Fruit fly (Drosophila melanogaster) whole organism, embryonic: ENCODE results near the gene CG13949.
A peak's percentile ranks its signal among the peaks of the same experiment; 100 is the strongest.

Source experiments
- CG11695 ChIP-seq: fragments of 200-800 bp; sonication (Bioruptor generic); IDR thresholded peaks from 3 replicates; pipeline ENCODE4 v1.3.6; 2022; ENCODE audit warnings: missing biosample characterization, missing genetic modification characterization
- CG12299 ChIP-seq: fragments of 200-800 bp; sonication (Bioruptor generic); optimal IDR thresholded peaks from 2 replicates; lab custom pipeline; 2018; ENCODE audit warnings: missing biosample characterization, mild to moderate bottlenecking, missing genetic modification characterization
- CG15696 ChIP-seq: fragments of 200-800 bp; sonication (Bioruptor generic); optimal IDR thresholded peaks from 2 replicates; lab custom pipeline; 2019; ENCODE audit warnings: missing biosample characterization, mild to moderate bottlenecking, missing genetic modification characterization, moderate library complexity
- CG1602 ChIP-seq: fragments of 200-800 bp; sonication (Bioruptor generic); optimal IDR thresholded peaks from 3 replicates; lab custom pipeline; 2016; ENCODE audit warnings: missing biosample characterization, missing genetic modification characterization
- CG17186 ChIP-seq: fragments of 200-800 bp; sonication (Bioruptor generic); optimal IDR thresholded peaks from 3 replicates; lab custom pipeline; 2017; ENCODE audit warnings: missing biosample characterization, missing genetic modification reagents, missing genetic modification characterization
- CG17385 ChIP-seq: fragments of 200-800 bp; sonication (Bioruptor generic); optimal IDR thresholded peaks from 3 replicates; lab custom pipeline; 2018; ENCODE audit warnings: missing biosample characterization, mild to moderate bottlenecking, missing genetic modification characterization
- CG17612 ChIP-seq: fragments of 200-800 bp; sonication (Bioruptor generic); IDR thresholded peaks from 2 replicates; pipeline ENCODE4 v1.3.6; 2022; ENCODE audit warnings: missing biosample characterization, missing genetic modification characterization
- CG1792 ChIP-seq: fragments of 200-800 bp; sonication (Bioruptor generic); optimal IDR thresholded peaks from 2 replicates; lab custom pipeline; 2016; ENCODE audit warnings: missing biosample characterization, missing genetic modification characterization
- CG30020 ChIP-seq: fragments of 200-800 bp; optimal IDR thresholded peaks from 2 replicates; lab custom pipeline; 2019; ENCODE audit warnings: missing biosample characterization, mild to moderate bottlenecking, missing genetic modification characterization, moderate library complexity
- CG30431 ChIP-seq: fragments of 200-800 bp; sonication (Bioruptor generic); optimal IDR thresholded peaks from 2 replicates; lab custom pipeline; 2017; ENCODE audit warnings: missing biosample characterization, missing genetic modification characterization
- CG34422 ChIP-seq: fragments of 200-800 bp; sonication (Bioruptor generic); IDR thresholded peaks from 3 replicates; pipeline ENCODE4 v1.3.6; 2022; ENCODE audit warnings: missing biosample characterization, missing genetic modification characterization
- CG3838 ChIP-seq: fragments of 200-800 bp; sonication (Bioruptor generic); optimal IDR thresholded peaks from 3 replicates; lab custom pipeline; 2016; ENCODE audit warnings: missing biosample characterization, missing genetic modification characterization
- CG3847 ChIP-seq: fragments of 200-800 bp; sonication (Bioruptor generic); IDR thresholded peaks from 2 replicates; pipeline ENCODE4 v1.3.6; 2022; ENCODE audit warnings: missing biosample characterization, missing genetic modification characterization
- CG4617 ChIP-seq: fragments of 200-800 bp; sonication (Bioruptor generic); optimal IDR thresholded peaks from 3 replicates; lab custom pipeline; 2016; ENCODE audit warnings: missing biosample characterization, missing genetic modification characterization, borderline replicate concordance
- CG4730 ChIP-seq: fragments of 200-800 bp; sonication (Bioruptor generic); IDR thresholded peaks from 2 replicates; pipeline ENCODE4 v1.3.6; 2022; ENCODE audit warnings: missing biosample characterization, missing genetic modification characterization
- CG6175 ChIP-seq: fragments of 200-800 bp; sonication (Bioruptor generic); IDR thresholded peaks from 3 replicates; pipeline ENCODE4 v1.3.6; 2022; ENCODE audit warnings: missing biosample characterization, missing genetic modification characterization
- CG6683 ChIP-seq: fragments of 200-800 bp; sonication (Bioruptor generic); optimal IDR thresholded peaks from 2 replicates; lab custom pipeline; 2017; ENCODE audit warnings: missing biosample characterization, mild to moderate bottlenecking, missing genetic modification characterization, missing genetic modification reagents
- CG8765 ChIP-seq: fragments of 200-800 bp; sonication (Bioruptor generic); IDR thresholded peaks from 2 replicates; pipeline ENCODE4 v1.3.6; 2022; ENCODE audit warnings: missing biosample characterization, missing genetic modification characterization
- CG8944 ChIP-seq: fragments of 200-800 bp; sonication (Bioruptor generic); optimal IDR thresholded peaks from 3 replicates; lab custom pipeline; 2016; ENCODE audit warnings: missing biosample characterization, missing genetic modification characterization
- CG9876 ChIP-seq: fragments of 200-800 bp; sonication (Bioruptor generic); optimal IDR thresholded peaks from 2 replicates; lab custom pipeline; 2016; ENCODE audit warnings: missing biosample characterization, missing genetic modification characterization
- Dll ChIP-seq: fragments of 200-800 bp; sonication (Bioruptor generic); IDR thresholded peaks from 4 replicates; pipeline ENCODE4 v1.3.6; 2022; ENCODE audit warnings: missing biosample characterization, missing genetic modification characterization; ENCODE audit not compliant: partially characterized antibody
- Drgx ChIP-seq: fragments of 200-800 bp; sonication (Bioruptor generic); IDR thresholded peaks from 2 replicates; pipeline ENCODE4 v1.3.6; 2022; ENCODE audit warnings: missing biosample characterization, missing genetic modification characterization
- GATAe ChIP-seq: fragments of 200-800 bp; sonication (Bioruptor generic); conservative IDR thresholded peaks from 2 replicates; pipeline ENCODE4 v1.3.6; 2022; ENCODE audit warnings: missing biosample characterization, missing genetic modification characterization
- Hr78 ChIP-seq, 2 experiments: fragments of 200-800 bp in 1 of 2; fragments of >200 bp in 1 of 2; sonication (Bioruptor generic) in 1 of 2; optimal IDR thresholded peaks; 2 replicates each; lab custom pipeline; 2017 to 2019; ENCODE audit warnings: missing biosample characterization in 2 of 2, missing genetic modification characterization in 2 of 2, mild to moderate bottlenecking in 1 of 2, moderate library complexity in 1 of 2
- Max ChIP-seq: fragments of 200-800 bp; sonication (Bioruptor generic); optimal IDR thresholded peaks from 2 replicates; lab custom pipeline; 2016; ENCODE audit warnings: missing biosample characterization, mild to moderate bottlenecking, missing genetic modification characterization
- Med ChIP-seq: fragments of 200-800 bp; sonication (Bioruptor generic); peaks from one replicate; lab custom pipeline; 2016; ENCODE audit warnings: missing biosample characterization, missing genetic modification characterization, mild to moderate bottlenecking, inconsistent platforms, moderate library complexity
- Myb ChIP-seq: fragments of 200-800 bp; sonication (Bioruptor generic); optimal IDR thresholded peaks from 2 replicates; lab custom pipeline; 2016; ENCODE audit warnings: missing biosample characterization, missing genetic modification characterization
- Sox100B ChIP-seq: fragments of 200-800 bp; sonication (Bioruptor generic); optimal IDR thresholded peaks from 3 replicates; lab custom pipeline; 2018; ENCODE audit warnings: missing biosample characterization, mild to moderate bottlenecking, missing genetic modification characterization
- ase ChIP-seq: fragments of 200-800 bp; sonication (Bioruptor generic); IDR thresholded peaks from 3 replicates; pipeline ENCODE4 v1.3.6; 2022; ENCODE audit warnings: missing biosample characterization, missing genetic modification characterization
- chinmo ChIP-seq: fragments of 200-800 bp; sonication (Bioruptor generic); IDR thresholded peaks from 4 replicates; pipeline ENCODE4 v1.3.6; 2022; ENCODE audit warnings: missing biosample characterization, missing genetic modification characterization; ENCODE audit not compliant: partially characterized antibody
- ci ChIP-seq: fragments of 200-800 bp; sonication (Bioruptor generic); IDR thresholded peaks from 3 replicates; pipeline ENCODE4 v1.3.6; 2022; ENCODE audit warnings: missing biosample characterization, missing genetic modification characterization
- disco-r ChIP-seq: fragments of 200-800 bp; sonication (Bioruptor generic); optimal IDR thresholded peaks from 2 replicates; lab custom pipeline; 2016; ENCODE audit warnings: missing biosample characterization, missing genetic modification characterization
- eyg ChIP-seq: fragments of 200-800 bp; sonication (Bioruptor generic); optimal IDR thresholded peaks from 3 replicates; lab custom pipeline; 2016; ENCODE audit warnings: missing biosample characterization, missing genetic modification characterization
- gem ChIP-seq: fragments of 200-800 bp; sonication (Bioruptor generic); optimal IDR thresholded peaks from 2 replicates; lab custom pipeline; 2019; ENCODE audit warnings: missing biosample characterization, mild to moderate bottlenecking, missing genetic modification characterization, moderate library complexity
- hb ChIP-seq: fragments of 200-800 bp; sonication (Bioruptor generic); IDR thresholded peaks from 3 replicates; pipeline ENCODE4 v1.3.6; 2022; ENCODE audit warnings: missing biosample characterization, missing genetic modification characterization; ENCODE audit not compliant: partially characterized antibody
- jigr1 ChIP-seq: fragments of 200-800 bp; sonication (Bioruptor generic); IDR thresholded peaks from 3 replicates; pipeline ENCODE4 v1.3.6; 2022; ENCODE audit warnings: missing biosample characterization, missing genetic modification characterization
- luna ChIP-seq: fragments of 200-800 bp; sonication (Bioruptor generic); optimal IDR thresholded peaks from 2 replicates; lab custom pipeline; 2016; ENCODE audit warnings: missing biosample characterization, missing genetic modification characterization
- maf-S ChIP-seq: fragments of 200-800 bp; sonication (Bioruptor generic); optimal IDR thresholded peaks from 2 replicates; lab custom pipeline; 2016; ENCODE audit warnings: missing biosample characterization, missing genetic modification characterization
- nerfin-1 ChIP-seq: fragments of 200-800 bp; sonication (Bioruptor generic); optimal IDR thresholded peaks from 3 replicates; lab custom pipeline; 2019; ENCODE audit warnings: missing biosample characterization, mild to moderate bottlenecking, missing genetic modification characterization, moderate library complexity
- onecut ChIP-seq: fragments of 200-800 bp; sonication (Bioruptor generic); IDR thresholded peaks from 2 replicates; pipeline ENCODE4 v1.3.6; 2022; ENCODE audit warnings: missing biosample characterization, missing genetic modification characterization
- org-1 ChIP-seq: fragments of 200-800 bp; sonication (Bioruptor generic); optimal IDR thresholded peaks from 2 replicates; lab custom pipeline; 2017; ENCODE audit warnings: missing biosample characterization, missing genetic modification characterization
- pnt ChIP-seq: fragments of 200-800 bp; sonication (Bioruptor generic); optimal IDR thresholded peaks from 3 replicates; lab custom pipeline; 2016; ENCODE audit warnings: missing biosample characterization, missing genetic modification characterization
- prd ChIP-seq, 3 experiments: fragments of >200 bp in 2 of 3; fragments of 200-800 bp in 1 of 3; sonication (Bioruptor generic) in 1 of 3; optimal IDR thresholded peaks in 2 of 3; IDR thresholded peaks in 1 of 3; 2 replicates in 2 of 3; 3 replicates in 1 of 3; pipeline versions ENCODE4 v1.3.6 to Lab custom; 2017 to 2022; ENCODE audit warnings: missing biosample characterization in 1 of 3, missing genetic modification characterization in 1 of 3
- repo ChIP-seq: fragments of 200-800 bp; sonication (Bioruptor generic); optimal IDR thresholded peaks from 2 replicates; lab custom pipeline; 2016; ENCODE audit warnings: missing biosample characterization, missing genetic modification characterization
- schlank ChIP-seq: fragments of 200-800 bp; sonication (Bioruptor generic); optimal IDR thresholded peaks from 2 replicates; lab custom pipeline; 2018; ENCODE audit warnings: missing biosample characterization, mild to moderate bottlenecking, missing genetic modification characterization
- sob ChIP-seq: fragments of 200-800 bp; sonication (Bioruptor generic); IDR thresholded peaks from 2 replicates; pipeline ENCODE4 v1.3.6; 2022; ENCODE audit warnings: missing biosample characterization, missing genetic modification characterization
- stc ChIP-seq: fragments of 200-800 bp; sonication (Bioruptor generic); IDR thresholded peaks from 2 replicates; pipeline ENCODE4 v1.3.6; 2022; ENCODE audit warnings: missing biosample characterization, missing genetic modification characterization
- tin ChIP-seq: fragments of 200-800 bp; sonication (Bioruptor generic); optimal IDR thresholded peaks from 3 replicates; lab custom pipeline; 2016; ENCODE audit warnings: missing biosample characterization, missing genetic modification characterization
- tll ChIP-seq, 2 experiments: fragments of 200-800 bp in 1 of 2; fragments of >200 bp in 1 of 2; sonication (Bioruptor generic) in 1 of 2; optimal IDR thresholded peaks; 2 replicates each; lab custom pipeline; 2017 to 2019; ENCODE audit warnings: missing biosample characterization in 2 of 2, missing genetic modification characterization in 2 of 2, mild to moderate bottlenecking in 1 of 2, moderate library complexity in 1 of 2
- trem ChIP-seq: fragments of 200-800 bp; optimal IDR thresholded peaks from 3 replicates; lab custom pipeline; 2019; ENCODE audit warnings: missing biosample characterization, mild to moderate bottlenecking, missing genetic modification characterization, moderate library complexity
- zen2 ChIP-seq: fragments of 200-800 bp; sonication (Bioruptor generic); IDR thresholded peaks from 3 replicates; pipeline ENCODE4 v1.3.6; 2022; ENCODE audit warnings: missing biosample characterization, missing genetic modification characterization; ENCODE audit not compliant: partially characterized antibody

CG13949 gene

DNA sequence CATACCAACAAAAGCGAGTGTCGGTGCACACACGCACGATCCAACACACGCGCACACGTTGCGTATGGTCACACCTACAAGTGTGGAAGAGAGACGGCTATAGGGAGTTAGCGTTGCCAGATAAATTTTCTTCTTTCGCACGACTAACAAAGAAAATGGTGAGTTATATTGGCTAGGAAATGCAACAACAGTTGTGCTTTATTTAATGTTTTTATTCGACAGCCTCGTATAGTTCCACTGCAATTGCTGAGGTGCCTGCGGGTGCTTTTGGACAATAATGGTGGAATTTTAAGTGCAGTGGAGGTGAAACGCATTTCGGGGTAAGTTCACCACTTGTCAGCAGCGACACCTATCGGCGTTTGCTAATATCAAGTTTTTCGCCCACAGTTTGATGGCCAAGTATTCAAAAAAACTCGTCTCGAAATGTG is 16.3 kb downstream of the CG13949 start (continued):
- TF ChIP-seq zen2 = no peak
- no peak for TF ChIP-seq CG6683 (GFP tag; lab: Kevin White, UChicago)
- no peak for TF ChIP-seq CG11695 (GFP tag; lab: Robert Waterston, UW)
- TF ChIP-seq Hr78 (GFP tag; optimal IDR thresholded peaks at IDR 0.05; lab: Kevin White, UChicago) = no peak
- TF ChIP-seq Myb (GFP tag; lab: Kevin White, UChicago) = peak; percentile 38
- no peak for TF ChIP-seq pnt (GFP tag; lab: Kevin White, UChicago)
- peak; percentile 50; the same call in 1 of the 3 replicates for TF ChIP-seq CG34422 (GFP tag; lab: Robert Waterston, UW)
- TF ChIP-seq jigr1 (GFP tag; lab: Robert Waterston, UW) = no peak
- no peak for TF ChIP-seq repo (GFP tag; lab: Kevin White, UChicago)
- no peak for TF ChIP-seq ci (GFP tag; lab: Robert Waterston, UW)
- TF ChIP-seq ase (GFP tag; lab: Robert Waterston, UW) = no peak
- no peak for TF ChIP-seq maf-S (GFP tag; lab: Kevin White, UChicago)
- TF ChIP-seq CG3838 = no peak
- TF ChIP-seq gem (tag; lab: Kevin White, UChicago) = no peak
- TF ChIP-seq CG9876 (GFP tag; lab: Kevin White, UChicago) = no peak
- no peak for TF ChIP-seq tin (GFP tag; lab: Kevin White, UChicago)
- peak; percentile 73 for TF ChIP-seq CG3847 (GFP tag; lab: Robert Waterston, UW)
- no peak for TF ChIP-seq CG1792 (GFP tag; lab: Kevin White, UChicago)
- no peak for TF ChIP-seq Dll
- TF ChIP-seq CG8765 = no peak
- no peak for TF ChIP-seq stc (GFP tag; lab: Robert Waterston, UW)
- no peak for TF ChIP-seq CG12299 (tag; lab: Kevin White, UChicago)
- no peak for TF ChIP-seq Drgx (GFP tag; lab: Robert Waterston, UW)
- TF ChIP-seq sob (GFP tag; lab: Robert Waterston, UW) = peak; percentile 50
- TF ChIP-seq CG4617 (GFP tag; lab: Kevin White, UChicago) = peak; percentile 80
- TF ChIP-seq Max = no peak
- no peak for TF ChIP-seq trem
- no peak for TF ChIP-seq chinmo (GFP tag; lab: Robert Waterston, UW)
- TF ChIP-seq CG8944 (GFP tag; lab: Kevin White, UChicago) = no peak
- no peak for TF ChIP-seq GATAe (GFP tag; lab: Robert Waterston, UW)
- no peak for TF ChIP-seq CG15696 (tag; lab: Kevin White, UChicago)
- no peak for TF ChIP-seq CG1602 (GFP tag; lab: Kevin White, UChicago)
- peak; percentile 86 for TF ChIP-seq Med (GFP tag; lab: Kevin White, UChicago)
- TF ChIP-seq CG17385 = no peak
- no peak for TF ChIP-seq CG30431 (GFP tag; lab: Kevin White, UChicago)
- TF ChIP-seq CG4730 = no peak
- no peak for TF ChIP-seq luna
- TF ChIP-seq Sox100B (GFP tag; lab: Kevin White, UChicago) = no peak
- TF ChIP-seq org-1 (GFP tag; lab: Kevin White, UChicago) = no peak
- no peak for TF ChIP-seq hb (GFP tag; lab: Robert Waterston, UW)
- TF ChIP-seq disco-r (GFP tag; lab: Kevin White, UChicago) = no peak
- TF ChIP-seq nerfin-1 (tag; lab: Kevin White, UChicago) = peak; percentile 0
- no peak for TF ChIP-seq tll (GFP tag; optimal IDR thresholded peaks at IDR 0.05; lab: Kevin White, UChicago)
- no peak for TF ChIP-seq eyg (GFP tag; lab: Kevin White, UChicago)
- peak; percentile 1 for TF ChIP-seq CG30020
- no peak for TF ChIP-seq CG17612 (GFP tag; lab: Robert Waterston, UW)
- no peak for TF ChIP-seq onecut (GFP tag; lab: Robert Waterston, UW)
- TF ChIP-seq schlank (tag; lab: Kevin White, UChicago) = no peak
- TF ChIP-seq CG6175 (GFP tag; lab: Robert Waterston, UW) = no peak
- no peak for TF ChIP-seq prd (optimal IDR thresholded peaks at IDR 0.05; lab: Kevin White, UChicago)
- no peak for TF ChIP-seq prd (GFP tag; IDR thresholded peaks at IDR 0.05; lab: Robert Waterston, UW)
- TF ChIP-seq CG17186 (GFP tag; lab: Kevin White, UChicago) = peak; percentile 74
